Worm (Caenorhabditis elegans) whole organism, L3 larva: Measurements from ENCODE around the gene AC3.12.

ENCODE experiments used
- R02D3.7 ChIP-seq: fragments of 150-350 bp; optimal IDR thresholded peaks from 2 replicates; lab custom pipeline; 2014; ENCODE audit warnings: missing biosample characterization, missing genetic modification characterization
- ZK546.5 ChIP-seq: sonication (generic microtip); optimal IDR thresholded peaks from 2 replicates; lab custom pipeline; 2017; ENCODE audit warnings: missing biosample characterization, missing genetic modification characterization
- aly-2 ChIP-seq: fragments of 150-350 bp; optimal IDR thresholded peaks from 2 replicates; lab custom pipeline; 2014; ENCODE audit warnings: missing biosample characterization, missing genetic modification characterization
- ama-1 ChIP-seq: fragments of 150-350 bp; optimal IDR thresholded peaks from 2 replicates; lab custom pipeline; 2018
- ceh-16 ChIP-seq: sonication (generic microtip); optimal IDR thresholded peaks from 2 replicates; lab custom pipeline; 2017; ENCODE audit warnings: missing biosample characterization, missing genetic modification characterization
- ceh-28 ChIP-seq: fragments of 150-350 bp; optimal IDR thresholded peaks from 2 replicates; lab custom pipeline; 2014; ENCODE audit warnings: missing biosample characterization, missing genetic modification reagents, missing genetic modification characterization
- ceh-82 ChIP-seq: fragments of 150-350 bp; optimal IDR thresholded peaks from 2 replicates; lab custom pipeline; 2014; ENCODE audit warnings: missing biosample characterization, missing genetic modification characterization
- ceh-9 ChIP-seq: sonication (generic microtip); optimal IDR thresholded peaks from 2 replicates; lab custom pipeline; 2018; ENCODE audit warnings: missing biosample characterization, missing genetic modification characterization
- daf-12 ChIP-seq: fragments of 150-350 bp; optimal IDR thresholded peaks from 2 replicates; lab custom pipeline; 2014; ENCODE audit warnings: missing biosample characterization, missing genetic modification reagents, missing genetic modification characterization
- egl-27 ChIP-seq: sonication (generic microtip); optimal IDR thresholded peaks from 4 replicates; lab custom pipeline; 2017; ENCODE audit warnings: missing biosample characterization, missing genetic modification reagents, missing genetic modification characterization
- egl-5 ChIP-seq: fragments of 150-350 bp; optimal IDR thresholded peaks from 2 replicates; lab custom pipeline; 2017; ENCODE audit warnings: missing biosample characterization, missing genetic modification reagents, missing genetic modification characterization, inconsistent platforms
- elt-1 ChIP-seq: fragments of 150-350 bp; optimal IDR thresholded peaks from 2 replicates; lab custom pipeline; 2014; ENCODE audit warnings: missing biosample characterization, missing genetic modification characterization
- elt-2 ChIP-seq: sonication (generic microtip); optimal IDR thresholded peaks from 2 replicates; lab custom pipeline; 2016; ENCODE audit warnings: missing genetic modification reagents, mild to moderate bottlenecking, missing genetic modification characterization, missing compliant biosample characterization
- elt-3 ChIP-seq, 3 experiments: fragments of 150-350 bp in 1 of 3; sonication (generic microtip) in 2 of 3; optimal IDR thresholded peaks; 2 replicates in 2 of 3; 4 replicates in 1 of 3; lab custom pipeline; 2014 to 2017; ENCODE audit warnings: missing biosample characterization in 3 of 3, missing genetic modification characterization in 3 of 3
- eor-1 ChIP-seq, 2 experiments: fragments of 150-350 bp; optimal IDR thresholded peaks; 2 replicates each; lab custom pipeline; 2014 to 2018; ENCODE audit warnings: missing biosample characterization in 2 of 2, missing genetic modification characterization in 2 of 2
- fkh-10 ChIP-seq: sonication (generic microtip); optimal IDR thresholded peaks from 2 replicates; lab custom pipeline; 2017; ENCODE audit warnings: missing biosample characterization, missing genetic modification reagents, missing genetic modification characterization
- fkh-2 ChIP-seq: fragments of 150-350 bp; optimal IDR thresholded peaks from 2 replicates; lab custom pipeline; 2014; ENCODE audit warnings: missing biosample characterization, missing genetic modification reagents, missing genetic modification characterization
- fos-1 ChIP-seq: fragments of 150-350 bp; optimal IDR thresholded peaks from 2 replicates; lab custom pipeline; 2014; ENCODE audit warnings: missing biosample characterization, missing genetic modification characterization
- hmg-11 ChIP-seq: sonication (generic microtip); optimal IDR thresholded peaks from 2 replicates; lab custom pipeline; 2016; ENCODE audit warnings: missing genetic modification characterization, missing compliant biosample characterization
- jun-1 ChIP-seq: fragments of 150-350 bp; optimal IDR thresholded peaks from 2 replicates; lab custom pipeline; 2014; ENCODE audit warnings: missing biosample characterization, missing genetic modification reagents, missing genetic modification characterization
- lin-15B ChIP-seq: fragments of 150-350 bp; optimal IDR thresholded peaks from 2 replicates; lab custom pipeline; 2014; ENCODE audit warnings: missing biosample characterization, missing genetic modification characterization
- lin-39 ChIP-seq: fragments of 150-350 bp; optimal IDR thresholded peaks from 2 replicates; lab custom pipeline; 2018; ENCODE audit warnings: missing biosample characterization, missing genetic modification reagents, missing genetic modification characterization
- lsy-12 ChIP-seq: sonication (generic microtip); optimal IDR thresholded peaks from 2 replicates; lab custom pipeline; 2016; ENCODE audit warnings: mild to moderate bottlenecking, missing genetic modification characterization, missing compliant biosample characterization
- mdl-1 ChIP-seq: fragments of 150-350 bp; optimal IDR thresholded peaks from 2 replicates; lab custom pipeline; 2014; ENCODE audit warnings: missing biosample characterization, missing genetic modification characterization
- mml-1 ChIP-seq: fragments of 150-350 bp; sonication (generic microtip); optimal IDR thresholded peaks from 3 replicates; lab custom pipeline; 2014; ENCODE audit warnings: missing biosample characterization, missing genetic modification characterization
- nfya-1 ChIP-seq: sonication (generic microtip); optimal IDR thresholded peaks from 2 replicates; lab custom pipeline; 2017; ENCODE audit warnings: missing genetic modification characterization, mild to moderate bottlenecking, missing compliant biosample characterization, antibody characterized with exemption, moderate library complexity; ENCODE audit not compliant: insufficient read depth
- nhr-11 ChIP-seq: fragments of 150-350 bp; optimal IDR thresholded peaks from 2 replicates; lab custom pipeline; 2014; ENCODE audit warnings: missing biosample characterization, missing genetic modification characterization
- nhr-12 ChIP-seq: fragments of 150-350 bp; optimal IDR thresholded peaks from 2 replicates; lab custom pipeline; 2014; ENCODE audit warnings: missing biosample characterization, missing genetic modification characterization
- nhr-23 ChIP-seq: fragments of 150-350 bp; optimal IDR thresholded peaks from 2 replicates; lab custom pipeline; 2014; ENCODE audit warnings: missing biosample characterization, missing genetic modification reagents, missing genetic modification characterization
- nhr-237 ChIP-seq: fragments of 150-350 bp; optimal IDR thresholded peaks from 2 replicates; lab custom pipeline; 2014; ENCODE audit warnings: missing biosample characterization, missing genetic modification characterization
- nhr-25 ChIP-seq: sonication (generic microtip); optimal IDR thresholded peaks from 2 replicates; lab custom pipeline; 2017; ENCODE audit warnings: missing biosample characterization, missing genetic modification characterization
- nhr-28 ChIP-seq: fragments of 150-350 bp; optimal IDR thresholded peaks from 2 replicates; lab custom pipeline; 2014; ENCODE audit warnings: missing biosample characterization, missing genetic modification characterization
- nhr-43 ChIP-seq: sonication (generic microtip); optimal IDR thresholded peaks from 2 replicates; lab custom pipeline; 2016; ENCODE audit warnings: mild to moderate bottlenecking, missing genetic modification characterization, missing compliant biosample characterization; ENCODE audit not compliant: poor library complexity, severe bottlenecking
- nhr-67 ChIP-seq: fragments of 150-350 bp; optimal IDR thresholded peaks from 2 replicates; lab custom pipeline; 2014; ENCODE audit warnings: missing biosample characterization, missing genetic modification characterization
- nhr-76 ChIP-seq: fragments of 150-350 bp; sonication (generic microtip); optimal IDR thresholded peaks from 5 replicates; lab custom pipeline; 2014; ENCODE audit warnings: missing biosample characterization, missing genetic modification characterization
- nhr-77 ChIP-seq: fragments of 150-350 bp; optimal IDR thresholded peaks from 2 replicates; lab custom pipeline; 2014; ENCODE audit warnings: missing biosample characterization, missing genetic modification characterization
- pha-4 ChIP-seq: fragments of 150-350 bp; optimal IDR thresholded peaks from 2 replicates; lab custom pipeline; 2014; ENCODE audit warnings: missing biosample characterization, missing genetic modification reagents, missing genetic modification characterization
- pqm-1 ChIP-seq: fragments of 150-350 bp; optimal IDR thresholded peaks from 2 replicates; lab custom pipeline; 2017; ENCODE audit warnings: missing biosample characterization, missing genetic modification characterization, inconsistent platforms
- sea-2 ChIP-seq: fragments of 150-350 bp; sonication (generic microtip); optimal IDR thresholded peaks from 4 replicates; lab custom pipeline; 2014; ENCODE audit warnings: missing biosample characterization, missing genetic modification reagents, missing genetic modification characterization
- skn-1 ChIP-seq: fragments of 150-350 bp; optimal IDR thresholded peaks from 2 replicates; lab custom pipeline; 2014; ENCODE audit warnings: missing biosample characterization, missing genetic modification characterization
- snpc-4 ChIP-seq: fragments of 150-350 bp; optimal IDR thresholded peaks from 2 replicates; lab custom pipeline; 2014; ENCODE audit warnings: missing biosample characterization, missing genetic modification characterization
- tbx-2 ChIP-seq: sonication (generic microtip); optimal IDR thresholded peaks from 2 replicates; lab custom pipeline; 2016; ENCODE audit warnings: mild to moderate bottlenecking, missing genetic modification characterization, missing compliant biosample characterization
- unc-39 ChIP-seq: sonication (generic microtip); optimal IDR thresholded peaks from 4 replicates; lab custom pipeline; 2017; ENCODE audit warnings: missing biosample characterization, missing genetic modification characterization
- unc-62 ChIP-seq: fragments of 150-350 bp; sonication (generic microtip); optimal IDR thresholded peaks from 4 replicates; lab custom pipeline; 2014; ENCODE audit warnings: missing biosample characterization, missing genetic modification reagents, missing genetic modification characterization
- zag-1 ChIP-seq: fragments of 150-350 bp; optimal IDR thresholded peaks from 2 replicates; lab custom pipeline; 2014; ENCODE audit warnings: missing biosample characterization, missing genetic modification characterization
- ztf-11 ChIP-seq: fragments of 150-350 bp; optimal IDR thresholded peaks from 2 replicates; lab custom pipeline; 2014; ENCODE audit warnings: missing biosample characterization, missing genetic modification characterization
- ztf-4 ChIP-seq: fragments of 150-350 bp; optimal IDR thresholded peaks from 2 replicates; lab custom pipeline; 2014; ENCODE audit warnings: missing biosample characterization, missing genetic modification characterization

Gene AC3.12

ce11 chrV:10358238-10358637, 21.0 kb downstream of the AC3.12 start, which contains the start of gene ttll-15:
ttll-15 (plus strand) TSS chrV:10358538.
- TF ChIP-seq lin-15B (tag; lab: Kevin White, UChicago) (no peak), lsy-12 (no peak), R02D3.7 (tag; lab: Kevin White, UChicago) (no peak), lin-39 (no peak), sea-2 (GFP tag; lab: Kevin White, UChicago) (no peak), eor-1 (tag; optimal IDR thresholded peaks at IDR 0.05; lab: Kevin White, UChicago) (no peak), nfya-1 (no peak), ztf-4 (tag; lab: Kevin White, UChicago) (no peak), unc-39 (tag; lab: Kevin White, UChicago) (no peak), elt-3 (tag; optimal IDR thresholded peaks at IDR 0.05; lab: Kevin White, UChicago) (no peak), nhr-11 (tag; lab: Kevin White, UChicago) (no peak), nhr-43 (tag; lab: Kevin White, UChicago) (no peak), fos-1 (tag; lab: Kevin White, UChicago) (no peak), pqm-1 (no peak), nhr-76 (tag; lab: Kevin White, UChicago) (no peak), mdl-1 (tag; lab: Kevin White, UChicago) (no peak)

ce11 chrV:10357467-10357953, 21.7 kb downstream of the AC3.12 start, which contains the start of gene ceeh-2:
ceeh-2 (minus strand) TSS chrV:10357903.
- TF ChIP-seq ztf-11 (tag; lab: Kevin White, UChicago) (no peak), elt-2 (tag; lab: Kevin White, UChicago) (peak; percentile 53), pqm-1 (peak; percentile 20)

- TF ChIP-seq nhr-28 (tag; lab: Kevin White, UChicago) (no peak), fos-1 (tag; lab: Kevin White, UChicago) (no peak), pqm-1 (no peak), nhr-25 (tag; lab: Kevin White, UChicago) (peak; percentile 57), hmg-11 (tag; lab: Kevin White, UChicago) (peak; percentile 51), elt-1 (tag; lab: Kevin White, UChicago) (no peak), ztf-4 (tag; lab: Kevin White, UChicago) (no peak), ama-1 (no peak), elt-2 (tag; lab: Kevin White, UChicago) (peak; percentile 28), tbx-2 (tag; lab: Kevin White, UChicago) (peak; percentile 36), nhr-67 (tag; lab: Kevin White, UChicago) (no peak), ceh-9 (tag; lab: Kevin White, UChicago) (no peak), lin-39 (no peak), ceh-82 (tag; lab: Kevin White, UChicago) (no peak), elt-3 (tag; optimal IDR thresholded peaks at IDR 0.05; lab: Kevin White, UChicago) (no peak), nhr-76 (tag; lab: Kevin White, UChicago) (no peak), nhr-12 (tag; lab: Kevin White, UChicago) (no peak), sea-2 (GFP tag; lab: Kevin White, UChicago) (no peak), pha-4 (tag; lab: Kevin White, UChicago) (peak; percentile 92), nhr-43 (tag; lab: Kevin White, UChicago) (peak; percentile 92), snpc-4 (tag; lab: Kevin White, UChicago) (peak; percentile 81), zag-1 (no peak), ZK546.5 (tag; lab: Kevin White, UChicago) (no peak), nhr-11 (tag; lab: Kevin White, UChicago) (no peak), jun-1 (no peak), skn-1 (tag; lab: Kevin White, UChicago) (no peak), aly-2 (no peak), unc-62 (GFP tag; lab: Kevin White, UChicago) (no peak), mml-1 (tag; lab: Kevin White, UChicago) (no peak), lsy-12 (peak; percentile 54), daf-12 (no peak), ztf-11 (tag; lab: Kevin White, UChicago) (no peak), mdl-1 (tag; lab: Kevin White, UChicago) (no peak), fkh-10 (GFP tag; lab: Kevin White, UChicago) (no peak), ceh-28 (tag; lab: Kevin White, UChicago) (peak; percentile 5), lin-15B (tag; lab: Kevin White, UChicago) (peak; percentile 90), ceh-16 (no peak), unc-39 (tag; lab: Kevin White, UChicago) (no peak), nfya-1 (peak; percentile 80), fkh-2 (tag; lab: Kevin White, UChicago) (no peak), egl-27 (tag; lab: Kevin White, UChicago) (no peak), nhr-237 (no peak), nhr-23 (peak; percentile 80), nhr-77 (no peak), eor-1 (tag; optimal IDR thresholded peaks at IDR 0.05; lab: Kevin White, UChicago) (no peak), egl-5 (tag; lab: Kevin White, UChicago) (no peak)
Observed at ce11 chrV:10355773-10356335, 23.3 kb downstream of the AC3.12 start, which contains the start of gene sluh-7. sluh-7 (minus strand) TSS chrV:10355823.
